Fruit fly (Drosophila melanogaster): ENCODE measurements around the gene Hsp68.
A peak's percentile ranks its signal among the peaks of the same experiment; 100 is the strongest.

The Hsp68 gene

DNA sequence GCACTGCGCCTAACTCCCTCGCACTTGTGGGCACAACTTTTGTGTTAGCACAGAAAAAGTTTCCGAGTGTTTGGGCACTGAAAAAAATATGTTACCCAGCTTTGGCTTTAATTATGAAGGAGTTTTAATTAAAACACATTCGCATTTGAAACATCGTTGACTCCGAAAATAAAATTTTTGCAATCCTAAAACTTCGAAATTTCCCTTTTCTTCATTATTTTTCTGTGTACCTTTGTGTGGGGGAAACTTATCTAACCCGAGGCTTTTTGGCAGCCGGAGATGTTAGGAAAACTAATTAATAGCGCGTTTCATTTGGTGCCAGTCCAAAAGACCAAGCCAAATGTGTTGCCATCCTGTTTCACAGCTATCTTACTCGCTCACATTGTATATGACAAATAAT is 34.5 kb upstream of the Hsp68 start:
- TF ChIP-seq CG31627 (GFP tag; optimal IDR thresholded peaks at IDR 0.05): no peak

DNA sequence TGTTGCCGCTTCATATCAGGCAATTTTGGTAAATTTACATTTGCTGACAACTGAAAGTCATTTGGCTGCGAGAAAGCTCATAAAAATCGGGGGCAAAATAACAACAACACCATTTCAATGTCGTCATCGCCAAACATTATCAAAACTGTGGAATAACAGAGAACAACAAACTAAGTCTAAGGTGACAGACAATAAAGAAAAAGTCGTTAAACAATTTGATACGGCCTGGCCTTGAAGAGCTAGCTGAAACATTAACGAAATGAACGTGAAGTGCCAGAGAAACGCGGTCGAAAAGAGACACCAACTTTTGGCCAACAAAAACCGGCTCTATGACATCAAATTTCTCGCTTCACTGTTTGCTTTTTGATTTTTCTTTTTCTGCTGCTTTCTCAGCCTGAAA is 33.0 kb upstream of the Hsp68 start:
- no peak for TF ChIP-seq CG3919 (GFP tag; optimal IDR thresholded peaks at IDR 0.05)
- peak; percentile 21 for TF ChIP-seq fkh (GFP tag; optimal IDR thresholded peaks at IDR 0.05)
- TF ChIP-seq Hr39 (GFP tag; optimal IDR thresholded peaks at IDR 0.05): no peak
- TF ChIP-seq topi (GFP tag; optimal IDR thresholded peaks at IDR 0.05): no peak
- no peak for TF ChIP-seq Blimp-1 (GFP tag; optimal IDR thresholded peaks at IDR 0.05)
- no peak for TF ChIP-seq CG34406 (GFP tag; optimal IDR thresholded peaks at IDR 0.05)
- TF ChIP-seq dsx (GFP tag; optimal IDR thresholded peaks at IDR 0.05; ENCODE audit: poor library complexity, severe bottlenecking): no peak
- no peak for TF ChIP-seq CG1621 (tag; optimal IDR thresholded peaks at IDR 0.05)

DNA sequence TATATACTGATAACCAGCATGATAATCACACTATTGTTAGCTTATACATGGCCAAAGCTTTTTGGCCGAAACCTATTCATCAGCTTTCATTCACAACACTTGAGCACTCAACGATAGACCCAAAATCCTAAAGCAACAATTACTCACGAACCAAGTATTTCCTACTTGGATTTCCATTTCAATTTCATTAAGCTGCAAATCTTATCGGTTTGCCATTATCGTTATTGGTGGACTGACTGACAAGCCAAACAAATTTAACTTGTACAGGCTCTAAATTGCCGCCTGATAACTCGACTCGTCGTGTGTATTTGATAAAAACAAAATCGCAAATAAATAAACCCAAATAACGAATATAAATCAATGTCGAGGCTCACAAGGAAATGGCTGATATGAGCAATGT is 27.9 kb upstream of the Hsp68 start:
- peak; percentile 13 for TF ChIP-seq vri (GFP tag; optimal IDR thresholded peaks at IDR 0.05)
- no peak for TF ChIP-seq dac (GFP tag; optimal IDR thresholded peaks at IDR 0.05)
- TF ChIP-seq eg (GFP tag; IDR thresholded peaks at IDR 0.05): no peak
- peak; percentile 40 for TF ChIP-seq Eip93F (GFP tag; optimal IDR thresholded peaks at IDR 0.05)

DNA sequence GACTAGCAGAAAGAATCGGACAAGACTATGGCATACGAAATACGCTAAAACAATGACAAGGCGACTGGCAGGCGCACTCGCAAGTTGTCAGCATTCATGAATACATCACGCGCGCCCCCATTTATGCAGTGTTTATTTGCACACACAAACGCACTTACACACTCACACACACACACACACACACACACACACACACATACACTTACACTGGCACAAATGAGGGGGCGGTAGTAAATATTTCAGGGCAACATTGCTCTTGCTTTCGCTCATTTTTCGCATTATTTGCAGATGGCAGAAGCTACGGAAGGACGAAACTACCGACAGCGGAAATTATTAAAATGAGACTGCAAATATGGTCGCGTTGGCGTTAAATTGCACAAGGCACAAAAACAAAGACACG is 22.5 kb upstream of the Hsp68 start:
- TF ChIP-seq eg (GFP tag; IDR thresholded peaks at IDR 0.05) (no peak), CG6808 (GFP tag; optimal IDR thresholded peaks at IDR 0.05) (no peak), svp (GFP tag) (no peak), ss (GFP tag; optimal IDR thresholded peaks at IDR 0.05) (no peak), spab (GFP tag; optimal IDR thresholded peaks at IDR 0.05) (no peak), Sox15 (GFP tag; optimal IDR thresholded peaks at IDR 0.05) (no peak), Sox14 (GFP tag; optimal IDR thresholded peaks at IDR 0.05) (no peak), fd85E (GFP tag; optimal IDR thresholded peaks at IDR 0.05) (no peak), CG9139 (GFP tag; optimal IDR thresholded peaks at IDR 0.05) (no peak), CG11294 (GFP tag; IDR thresholded peaks at IDR 0.05) (no peak), CG4318 (GFP tag; optimal IDR thresholded peaks at IDR 0.05) (no peak)

DNA sequence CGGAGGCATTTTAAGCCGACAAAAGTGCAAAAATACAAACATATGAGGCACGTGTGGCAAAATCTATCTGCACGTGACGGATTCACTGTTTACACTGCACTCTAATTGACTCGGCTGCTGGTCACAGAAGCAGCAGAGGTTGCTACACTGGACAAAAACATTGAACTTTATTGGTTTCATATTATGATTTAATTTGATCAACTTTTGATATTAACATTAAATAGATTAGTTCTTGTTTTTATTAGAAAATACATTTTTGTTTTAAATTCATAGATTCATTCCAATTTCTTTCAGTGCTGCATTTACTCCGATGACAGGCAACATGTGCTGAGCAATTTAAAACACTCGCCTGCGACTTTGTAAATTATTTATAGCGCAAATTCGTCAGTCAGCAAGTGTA is 22.0 kb upstream of the Hsp68 start:
- TF ChIP-seq achi (GFP tag; optimal IDR thresholded peaks at IDR 0.05) (peak; percentile 30), CG32006 (GFP tag; optimal IDR thresholded peaks at IDR 0.05) (peak; percentile 42), CG3032 (tag; optimal IDR thresholded peaks at IDR 0.05) (peak; percentile 34), CG11294 (GFP tag; IDR thresholded peaks at IDR 0.05) (no peak), Eip78C (GFP tag) (peak; percentile 29), lz (GFP tag; optimal IDR thresholded peaks at IDR 0.05) (no peak), net (GFP tag; optimal IDR thresholded peaks at IDR 0.05) (peak; percentile 18), Ets96B (tag; optimal IDR thresholded peaks at IDR 0.05) (peak; percentile 33), eg (GFP tag; IDR thresholded peaks at IDR 0.05) (peak; percentile 49; the same call in 2 of the 3 replicates), fd85E (GFP tag; optimal IDR thresholded peaks at IDR 0.05) (no peak), esn (GFP tag; optimal IDR thresholded peaks at IDR 0.05) (no peak), CG15336 (GFP tag; IDR thresholded peaks at IDR 0.05) (0 out of 2 replicates have a peak, but pooled peaks have one; percentile 13), CG6276 (GFP tag; optimal IDR thresholded peaks at IDR 0.05) (peak; percentile 17), pdm3 (GFP tag; optimal IDR thresholded peaks at IDR 0.05) (peak; percentile 8), fkh (GFP tag; optimal IDR thresholded peaks at IDR 0.05) (no peak), CG10631 (GFP tag; optimal IDR thresholded peaks at IDR 0.05) (peak; percentile 16), Hr4 (GFP tag; optimal IDR thresholded peaks at IDR 0.05) (peak; percentile 46), Smox (GFP tag; optimal IDR thresholded peaks at IDR 0.05) (no peak), acj6 (GFP tag; optimal IDR thresholded peaks at IDR 0.05) (peak; percentile 8), Met (GFP tag; optimal IDR thresholded peaks at IDR 0.05) (no peak), CG8119 (GFP tag; IDR thresholded peaks at IDR 0.05) (peak; percentile 49; the same call in 1 of the 3 replicates), CG9139 (GFP tag; optimal IDR thresholded peaks at IDR 0.05) (no peak), Hr39 (GFP tag; optimal IDR thresholded peaks at IDR 0.05) (no peak), OdsH (GFP tag; optimal IDR thresholded peaks at IDR 0.05) (peak; percentile 10), CG8632 (GFP tag; optimal IDR thresholded peaks at IDR 0.05) (peak; percentile 9), Gug (GFP tag; IDR thresholded peaks at IDR 0.05) (0 out of 2 replicates have a peak, but pooled peaks have one; percentile 19), Eip75B (GFP tag; optimal IDR thresholded peaks at IDR 0.05) (peak; percentile 4), CG3919 (GFP tag; optimal IDR thresholded peaks at IDR 0.05) (peak; percentile 10)

All from whole organism, prepupa.